Worm (Caenorhabditis elegans) whole organism, midembryonic: ENCODE measurements around the gene F27C8.2.

Experiments
- T22C8.4 ChIP-seq: fragments of 200-800 bp; sonication (Bioruptor generic); IDR thresholded peaks from 2 replicates; pipeline ENCODE4 v1.3.6; 2022; ENCODE audit warnings: missing genetic modification characterization, missing compliant biosample characterization
- cog-1 ChIP-seq: sonication (generic microtip); optimal IDR thresholded peaks from 2 replicates; lab custom pipeline; 2016; ENCODE audit warnings: missing genetic modification characterization, missing compliant biosample characterization
- flt-1 ChIP-seq: fragments of 200-800 bp; sonication (Bioruptor generic); IDR thresholded peaks from 2 replicates; pipeline ENCODE4 v1.3.6; 2022; ENCODE audit warnings: missing genetic modification characterization, missing compliant biosample characterization
- klf-2 ChIP-seq: fragments of 200-800 bp; sonication (Bioruptor generic); conservative IDR thresholded peaks from 2 replicates; pipeline ENCODE4 v1.3.6; 2022; ENCODE audit warnings: missing genetic modification reagents, missing genetic modification characterization, missing compliant biosample characterization
- med-1 ChIP-seq: sonication (generic microtip); optimal IDR thresholded peaks from 2 replicates; lab custom pipeline; 2017; ENCODE audit warnings: missing genetic modification characterization, mild to moderate bottlenecking, missing compliant biosample characterization, antibody characterized with exemption, missing genetic modification reagents; ENCODE audit not compliant: insufficient read depth
- ref-1 ChIP-seq: fragments of 200-800 bp; sonication (Bioruptor generic); conservative IDR thresholded peaks from 2 replicates; pipeline ENCODE4 v1.3.6; 2022; ENCODE audit warnings: missing genetic modification reagents, missing genetic modification characterization, missing compliant biosample characterization
- tab-1 ChIP-seq: fragments of 200-800 bp; sonication (Bioruptor generic); IDR thresholded peaks from 2 replicates; pipeline ENCODE4 v1.3.6; 2022; ENCODE audit warnings: missing genetic modification characterization, missing compliant biosample characterization
- ztf-23 ChIP-seq: fragments of 200-800 bp; sonication (Bioruptor generic); IDR thresholded peaks from 2 replicates; pipeline ENCODE4 v1.3.6; 2022; ENCODE audit warnings: missing genetic modification reagents, missing genetic modification characterization, missing compliant biosample characterization
- ztf-29 ChIP-seq: fragments of 200-800 bp; sonication (Bioruptor generic); IDR thresholded peaks from 2 replicates; pipeline ENCODE4 v1.3.6; 2022; ENCODE audit warnings: missing genetic modification reagents, missing genetic modification characterization, missing compliant biosample characterization

The F27C8.2 gene

DNA sequence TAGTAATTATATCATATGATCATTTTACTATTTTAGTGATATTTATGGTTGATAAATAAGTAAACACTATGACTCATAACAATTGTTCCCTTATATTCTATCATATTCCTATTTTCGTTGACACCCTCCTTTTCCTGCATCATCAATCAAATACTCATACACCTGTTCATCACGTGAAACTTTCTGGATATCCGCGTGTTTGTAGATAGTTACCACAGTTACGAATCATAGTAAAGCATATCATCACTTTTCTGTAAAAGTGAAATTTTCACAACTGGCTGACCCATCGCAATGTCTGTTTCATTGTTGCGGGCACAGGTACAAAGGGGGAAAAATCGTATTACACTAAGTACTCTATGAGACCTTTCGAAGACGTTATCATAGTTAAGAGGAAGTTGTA, 37.7 kb downstream of the F27C8.2 start:
- TF ChIP-seq ztf-29 (GFP tag; lab: Robert Waterston, UW) (no peak), T22C8.4 (GFP tag; lab: Robert Waterston, UW) (no peak), ref-1 (GFP tag; lab: Robert Waterston, UW) (no peak), ztf-23 (GFP tag; lab: Robert Waterston, UW) (no peak), klf-2 (GFP tag; lab: Robert Waterston, UW) (no peak), med-1 (GFP tag; lab: Kevin White, UChicago) (no peak), flt-1 (no peak), cog-1 (no peak)

DNA sequence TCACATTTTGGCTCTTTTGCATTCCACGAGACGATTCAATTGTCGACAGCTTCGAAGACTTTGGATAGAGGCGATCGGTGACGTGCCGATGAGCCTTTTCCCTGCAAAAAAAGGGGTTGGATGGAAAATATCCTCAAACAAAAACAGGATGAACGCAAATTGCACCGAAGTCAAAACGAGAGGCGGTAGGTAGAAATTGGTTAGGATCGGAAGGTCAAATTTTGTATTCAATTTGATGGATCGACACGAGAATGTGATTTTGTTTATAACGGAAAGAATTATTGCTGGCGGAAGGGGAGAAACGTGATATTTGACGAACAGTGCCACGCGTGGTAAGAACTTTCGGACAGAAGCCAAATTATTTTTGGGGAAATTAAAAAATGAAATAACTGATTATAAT, 38.7 kb downstream of the F27C8.2 start, which contains the start of gene mca-1:
Gene mca-1, minus strand, starts transcription at position 101 of the 400 bp plus-strand sequence.
- TF ChIP-seq flt-1 (no peak), klf-2 (GFP tag; lab: Robert Waterston, UW) (no peak), cog-1 (no peak), med-1 (GFP tag; lab: Kevin White, UChicago) (no peak), ztf-29 (GFP tag; lab: Robert Waterston, UW) (no peak), ztf-23 (GFP tag; lab: Robert Waterston, UW) (no peak), T22C8.4 (GFP tag; lab: Robert Waterston, UW) (no peak), tab-1 (GFP tag; lab: Robert Waterston, UW) (no peak), ref-1 (GFP tag; lab: Robert Waterston, UW) (no peak)

DNA sequence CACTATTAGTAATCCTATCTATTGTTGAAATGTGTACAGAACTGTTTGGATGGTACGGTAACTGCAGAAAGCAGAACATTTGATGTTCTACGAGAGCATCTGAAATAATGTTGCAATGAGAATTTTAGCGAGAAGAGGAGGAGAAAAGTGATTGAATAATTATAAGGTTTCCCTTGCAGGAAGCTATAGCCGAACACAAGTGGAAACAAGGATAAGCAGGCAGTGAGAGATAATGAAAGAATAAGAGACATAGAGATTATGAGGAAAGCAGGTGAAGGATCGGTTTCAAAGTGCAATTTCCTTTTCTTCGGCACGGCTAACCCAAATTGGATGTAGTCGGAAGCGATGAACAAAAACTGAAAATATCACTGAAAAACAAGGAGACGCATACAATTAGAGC, 45.8 kb downstream of the F27C8.2 start, which contains the start of gene del-2:
Gene del-2, minus strand, starts transcription at position 101 of the 400 bp plus-strand sequence.
- TF ChIP-seq ztf-29 (GFP tag; lab: Robert Waterston, UW) (no peak), tab-1 (GFP tag; lab: Robert Waterston, UW) (no peak)

DNA sequence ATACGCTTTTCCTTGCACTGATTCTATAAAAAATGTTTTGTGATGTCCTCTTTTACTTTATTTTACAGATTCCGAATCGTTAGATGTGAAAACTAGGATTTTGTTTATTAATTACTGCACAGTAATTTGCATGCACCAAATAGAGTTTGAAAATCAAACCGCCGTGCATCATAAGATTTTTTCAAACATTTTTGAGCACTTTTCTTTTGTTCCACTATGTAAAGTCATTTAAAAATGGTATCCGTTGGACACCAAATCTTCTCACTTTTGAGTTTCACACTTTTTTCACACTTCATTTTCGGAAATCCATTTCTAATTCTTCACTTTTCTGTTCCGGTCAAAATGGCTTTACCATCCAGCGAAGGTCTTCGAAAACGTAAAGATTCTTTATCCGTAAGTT, 47.0 kb downstream of the F27C8.2 start, which contains the start of gene degl-2:
Gene degl-2, plus strand, starts transcription at position 301 of the 400 bp plus-strand sequence.
- no peak for TF ChIP-seq ref-1 (GFP tag; lab: Robert Waterston, UW)
- no peak for TF ChIP-seq klf-2 (GFP tag; lab: Robert Waterston, UW)
- TF ChIP-seq tab-1 (GFP tag; lab: Robert Waterston, UW): no peak
- TF ChIP-seq flt-1: no peak
- TF ChIP-seq ztf-23 (GFP tag; lab: Robert Waterston, UW): no peak
- TF ChIP-seq ztf-29 (GFP tag; lab: Robert Waterston, UW): no peak
- no peak for TF ChIP-seq med-1 (GFP tag; lab: Kevin White, UChicago)
- TF ChIP-seq T22C8.4 (GFP tag; lab: Robert Waterston, UW): no peak
- no peak for TF ChIP-seq cog-1

DNA sequence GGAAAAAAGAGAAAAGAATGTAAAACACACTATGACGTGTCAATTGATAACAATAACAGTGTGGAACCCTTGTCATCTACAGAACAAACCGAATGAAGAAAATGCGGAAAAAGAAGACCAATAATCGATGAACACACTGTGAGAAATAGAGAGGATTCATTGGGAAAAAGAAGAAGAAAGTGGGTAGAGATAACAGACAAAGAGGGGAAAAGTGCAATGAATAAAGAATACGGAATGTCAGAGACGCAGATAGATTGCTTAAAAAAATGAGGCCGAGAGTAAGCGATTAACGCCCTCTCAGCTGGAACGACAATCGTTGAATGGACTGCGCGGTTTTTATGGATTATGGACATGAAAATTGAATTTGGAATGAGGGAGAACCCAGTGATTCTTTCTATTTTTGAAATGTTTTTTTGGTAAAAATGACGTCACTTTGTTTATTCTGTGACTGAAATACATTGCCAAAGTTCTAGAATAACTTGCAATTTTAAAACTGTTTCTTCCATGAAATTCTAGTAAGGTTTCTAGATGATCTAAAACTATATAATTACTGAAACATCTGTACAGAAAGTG, 51.7 kb downstream of the F27C8.2 start, which contains the start of gene amph-1:
Gene amph-1, minus strand, starts transcription at position 85 of the 573 bp plus-strand sequence.
- TF ChIP-seq cog-1 (no peak), med-1 (GFP tag; lab: Kevin White, UChicago) (no peak), ztf-23 (GFP tag; lab: Robert Waterston, UW) (no peak), T22C8.4 (GFP tag; lab: Robert Waterston, UW) (no peak), flt-1 (no peak), klf-2 (GFP tag; lab: Robert Waterston, UW) (no peak), ztf-29 (GFP tag; lab: Robert Waterston, UW) (no peak), tab-1 (GFP tag; lab: Robert Waterston, UW) (no peak), ref-1 (GFP tag; lab: Robert Waterston, UW) (no peak)

DNA sequence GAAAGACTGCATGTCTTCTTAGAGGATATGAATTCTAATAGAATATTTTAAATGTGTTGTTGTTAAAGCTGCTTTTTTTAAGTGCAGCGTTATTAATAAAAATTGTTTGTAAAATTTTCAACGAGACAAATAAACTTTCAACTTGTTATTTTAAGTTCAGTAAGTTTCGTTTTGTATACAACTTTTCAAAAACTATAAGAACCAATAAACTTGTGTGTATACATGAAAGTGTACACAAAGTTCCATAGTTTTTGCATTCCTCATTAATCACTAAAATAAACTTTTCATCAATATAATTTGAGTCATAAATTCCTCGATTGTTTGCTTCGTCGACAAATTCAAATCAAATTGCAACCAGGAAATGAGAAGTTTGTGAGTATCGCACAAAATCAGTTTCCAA, 52.5 kb downstream of the F27C8.2 start, which contains the start of gene srm-3:
Gene srm-3, plus strand, starts transcription at position 301 of the 400 bp plus-strand sequence.
- TF ChIP-seq tab-1 (GFP tag; lab: Robert Waterston, UW): no peak
- no peak for TF ChIP-seq med-1 (GFP tag; lab: Kevin White, UChicago)
- TF ChIP-seq flt-1: no peak
- no peak for TF ChIP-seq ztf-29 (GFP tag; lab: Robert Waterston, UW)
- TF ChIP-seq klf-2 (GFP tag; lab: Robert Waterston, UW): no peak
- no peak for TF ChIP-seq ref-1 (GFP tag; lab: Robert Waterston, UW)
- TF ChIP-seq T22C8.4 (GFP tag; lab: Robert Waterston, UW): no peak
- TF ChIP-seq cog-1: no peak
- TF ChIP-seq ztf-23 (GFP tag; lab: Robert Waterston, UW): no peak
